Worm (Caenorhabditis elegans) whole organism, L1 larva: Measurements from ENCODE around the gene snrp-3.
"Not testable (repeated sequence)": the region's sequence is repeated elsewhere in the genome, so short reads cannot be mapped to it uniquely, and the experiment has no call there.

Experiments used
- elt-2 ChIP-seq: sonication (generic microtip); optimal IDR thresholded peaks from 2 replicates; lab custom pipeline; 2016; ENCODE audit warnings: missing genetic modification characterization, mild to moderate bottlenecking, inconsistent platforms, missing compliant biosample characterization, missing genetic modification reagents
- lir-3 ChIP-seq: sonication (generic microtip); optimal IDR thresholded peaks from 2 replicates; lab custom pipeline; 2016; ENCODE audit warnings: mild to moderate bottlenecking, missing genetic modification characterization, moderate library complexity, missing compliant biosample characterization; ENCODE audit not compliant: poor library complexity
- nhr-237 ChIP-seq: fragments of 150-350 bp; optimal IDR thresholded peaks from 2 replicates; lab custom pipeline; 2014; ENCODE audit warnings: missing biosample characterization, missing genetic modification characterization
- pag-3 ChIP-seq: sonication (generic microtip); optimal IDR thresholded peaks from 2 replicates; lab custom pipeline; 2017; ENCODE audit warnings: missing genetic modification characterization, mild to moderate bottlenecking, missing compliant biosample characterization, antibody characterized with exemption, borderline replicate concordance; ENCODE audit not compliant: insufficient read depth
- skn-1 ChIP-seq: fragments of 150-350 bp; optimal IDR thresholded peaks from 2 replicates; lab custom pipeline; 2014; ENCODE audit warnings: missing biosample characterization, missing genetic modification characterization

ce11 chrIV:8715032-8715431 lies 27.4 kb upstream of the snrp-3 start, which contains the start of the genes parg-2 and ipla-5:
- TF ChIP-seq elt-2; nhr-237 (tag; lab: Kevin White, UChicago); lir-3 (tag; lab: Kevin White, UChicago); skn-1 (tag; lab: Kevin White, UChicago); pag-3 (tag; lab: Kevin White, UChicago): not testable (repeated sequence)
